Worm (Caenorhabditis elegans) whole organism, L4 larva: ENCODE measurements around the gene Y7A9D.1.

Experiments
- D1046.2 ChIP-seq: fragments of 200-800 bp; sonication (Bioruptor generic); IDR thresholded peaks from 2 replicates; pipeline ENCODE4 v1.3.6; 2022; ENCODE audit warnings: missing genetic modification characterization, missing compliant biosample characterization
- F10B5.3 ChIP-seq: sonication (generic microtip); optimal IDR thresholded peaks from 2 replicates; lab custom pipeline; 2016; ENCODE audit warnings: mild to moderate bottlenecking, missing genetic modification characterization, missing compliant biosample characterization
- F26F4.8 ChIP-seq: fragments of 200-800 bp; sonication (Bioruptor generic); conservative IDR thresholded peaks from 2 replicates; pipeline ENCODE4 v1.3.6; 2022; ENCODE audit warnings: missing genetic modification characterization, missing compliant biosample characterization
- F37D6.2 ChIP-seq: sonication (generic microtip); optimal IDR thresholded peaks from 2 replicates; lab custom pipeline; 2016; ENCODE audit warnings: mild to moderate bottlenecking, missing genetic modification characterization, missing compliant biosample characterization
- R02D3.7 ChIP-seq: fragments of 150-350 bp; sonication (generic microtip); optimal IDR thresholded peaks from 3 replicates; lab custom pipeline; 2014; ENCODE audit warnings: missing biosample characterization, missing genetic modification characterization
- T20F7.1 ChIP-seq: fragments of 200-800 bp; sonication (Bioruptor generic); optimal IDR thresholded peaks from 2 replicates; lab custom pipeline; 2018; ENCODE audit warnings: mild to moderate bottlenecking, missing genetic modification characterization, missing compliant biosample characterization
- Y48G9A.11 ChIP-seq: fragments of 200-800 bp; sonication (Bioruptor generic); IDR thresholded peaks from 2 replicates; pipeline ENCODE4 v1.3.6; 2022; ENCODE audit warnings: missing genetic modification reagents, missing genetic modification characterization, missing compliant biosample characterization
- Y5F2A.4 ChIP-seq: fragments of 200-800 bp; sonication (Bioruptor generic); optimal IDR thresholded peaks from 2 replicates; lab custom pipeline; 2018; ENCODE audit warnings: mild to moderate bottlenecking, missing genetic modification characterization, missing compliant biosample characterization
- ZK337.2 ChIP-seq: fragments of 200-800 bp; sonication (Bioruptor generic); IDR thresholded peaks from 2 replicates; pipeline ENCODE4 v1.3.6; 2022; ENCODE audit warnings: missing genetic modification reagents, missing genetic modification characterization, missing compliant biosample characterization
- ZK546.5 ChIP-seq, 2 experiments: sonication (generic microtip); optimal IDR thresholded peaks; 2 replicates each; lab custom pipeline; 2017; ENCODE audit warnings: missing biosample characterization in 2 of 2, missing genetic modification characterization in 2 of 2
- aly-2 ChIP-seq: sonication (generic microtip); optimal IDR thresholded peaks from 2 replicates; lab custom pipeline; 2018; ENCODE audit warnings: missing biosample characterization, missing genetic modification characterization
- ama-1 ChIP-seq: fragments of 150-350 bp; optimal IDR thresholded peaks from 2 replicates; lab custom pipeline; 2014; ENCODE audit warnings: inconsistent platforms, mixed read lengths
- attf-4 ChIP-seq: sonication (generic microtip); optimal IDR thresholded peaks from 3 replicates; lab custom pipeline; 2017; ENCODE audit warnings: missing biosample characterization, missing genetic modification characterization
- ceh-28 ChIP-seq: fragments of 150-350 bp; optimal IDR thresholded peaks from 2 replicates; lab custom pipeline; 2014; ENCODE audit warnings: missing biosample characterization, missing genetic modification reagents, missing genetic modification characterization
- ceh-44 ChIP-seq: fragments of 200-800 bp; sonication (Bioruptor generic); IDR thresholded peaks from 2 replicates; pipeline ENCODE4 v1.3.6; 2022; ENCODE audit warnings: missing genetic modification reagents, missing genetic modification characterization, missing compliant biosample characterization
- ceh-62 ChIP-seq: sonication (generic microtip); optimal IDR thresholded peaks from 2 replicates; lab custom pipeline; 2017; ENCODE audit warnings: missing biosample characterization, missing genetic modification characterization
- ces-1 ChIP-seq: fragments of 150-350 bp; sonication (generic microtip); optimal IDR thresholded peaks from 4 replicates; lab custom pipeline; 2014; ENCODE audit warnings: missing biosample characterization, missing genetic modification reagents, missing genetic modification characterization
- cey-2 ChIP-seq: sonication (generic microtip); optimal IDR thresholded peaks from 3 replicates; lab custom pipeline; 2017; ENCODE audit warnings: missing genetic modification characterization, mild to moderate bottlenecking, missing compliant biosample characterization, antibody characterized with exemption, borderline replicate concordance; ENCODE audit not compliant: insufficient read depth
- ctbp-1 ChIP-seq: fragments of 200-800 bp; sonication (Bioruptor generic); IDR thresholded peaks from 2 replicates; pipeline ENCODE4 v1.3.6; 2022; ENCODE audit warnings: missing genetic modification reagents, missing genetic modification characterization, missing compliant biosample characterization
- daf-12 ChIP-seq: fragments of 150-350 bp; optimal IDR thresholded peaks from 2 replicates; lab custom pipeline; 2014; ENCODE audit warnings: missing biosample characterization, missing genetic modification reagents, missing genetic modification characterization
- daf-8 ChIP-seq: fragments of 200-800 bp; sonication (Bioruptor generic); IDR thresholded peaks from 2 replicates; pipeline ENCODE4 v1.3.6; 2022; ENCODE audit warnings: missing genetic modification characterization, missing compliant biosample characterization
- dmd-9 ChIP-seq: fragments of 200-800 bp; sonication (Bioruptor generic); IDR thresholded peaks from 2 replicates; pipeline ENCODE4 v1.3.6; 2022; ENCODE audit warnings: missing genetic modification reagents, missing genetic modification characterization, missing compliant biosample characterization
- egl-43 ChIP-seq: fragments of 200-800 bp; sonication (Bioruptor generic); IDR thresholded peaks from 2 replicates; pipeline ENCODE4 v1.3.6; 2022; ENCODE audit warnings: missing genetic modification reagents, missing genetic modification characterization, missing compliant biosample characterization
- fkh-10 ChIP-seq: fragments of 150-350 bp; optimal IDR thresholded peaks from 2 replicates; lab custom pipeline; 2014; ENCODE audit warnings: missing biosample characterization, missing genetic modification reagents, missing genetic modification characterization
- fos-1 ChIP-seq: fragments of 150-350 bp; optimal IDR thresholded peaks from 2 replicates; lab custom pipeline; 2014; ENCODE audit warnings: missing biosample characterization, missing genetic modification characterization
- gei-8 ChIP-seq: fragments of 200-800 bp; sonication (Bioruptor generic); optimal IDR thresholded peaks from 2 replicates; lab custom pipeline; 2018; ENCODE audit warnings: mild to moderate bottlenecking, missing genetic modification characterization, missing compliant biosample characterization
- hlh-11 ChIP-seq: fragments of 200-800 bp; sonication (Bioruptor generic); optimal IDR thresholded peaks from 2 replicates; lab custom pipeline; 2018; ENCODE audit warnings: mild to moderate bottlenecking, missing genetic modification characterization, missing compliant biosample characterization
- lin-15B ChIP-seq: fragments of 150-350 bp; sonication (generic microtip); optimal IDR thresholded peaks from 3 replicates; lab custom pipeline; 2014; ENCODE audit warnings: missing biosample characterization, missing genetic modification characterization
- lin-39 ChIP-seq: fragments of 150-350 bp; optimal IDR thresholded peaks from 2 replicates; lab custom pipeline; 2014; ENCODE audit warnings: missing biosample characterization, missing genetic modification reagents, missing genetic modification characterization
- madf-5 ChIP-seq, 2 experiments: fragments of 200-800 bp; sonication (Bioruptor generic); IDR thresholded peaks; 2 replicates each; pipeline ENCODE4 v1.3.6; 2022; ENCODE audit warnings: missing compliant biosample characterization in 2 of 2, missing genetic modification characterization in 2 of 2
- madf-9 ChIP-seq: fragments of 200-800 bp; sonication (Bioruptor generic); conservative IDR thresholded peaks from 2 replicates; pipeline ENCODE4 v1.3.6; 2022; ENCODE audit warnings: missing genetic modification reagents, missing genetic modification characterization, missing compliant biosample characterization
- mdt-29 ChIP-seq: fragments of 200-800 bp; sonication (Bioruptor generic); IDR thresholded peaks from 2 replicates; pipeline ENCODE4 v1.3.6; 2022; ENCODE audit warnings: missing genetic modification reagents, missing genetic modification characterization, missing compliant biosample characterization
- mxl-2 ChIP-seq: fragments of 200-800 bp; sonication (Bioruptor generic); conservative IDR thresholded peaks from 2 replicates; pipeline ENCODE4 v1.3.6; 2022; ENCODE audit warnings: missing genetic modification reagents, missing genetic modification characterization, missing compliant biosample characterization
- mxl-3 ChIP-seq: fragments of 200-800 bp; sonication (Bioruptor generic); optimal IDR thresholded peaks from 2 replicates; lab custom pipeline; 2018; ENCODE audit warnings: mild to moderate bottlenecking, missing genetic modification characterization, missing compliant biosample characterization
- nhr-102 ChIP-seq: sonication (generic microtip); optimal IDR thresholded peaks from 2 replicates; lab custom pipeline; 2016; ENCODE audit warnings: mild to moderate bottlenecking, missing genetic modification characterization, moderate library complexity, missing compliant biosample characterization
- nhr-111 ChIP-seq: fragments of 200-800 bp; sonication (Bioruptor generic); optimal IDR thresholded peaks from 2 replicates; lab custom pipeline; 2018; ENCODE audit warnings: mild to moderate bottlenecking, missing genetic modification characterization, missing compliant biosample characterization
- nhr-48 ChIP-seq: sonication (generic microtip); optimal IDR thresholded peaks from 2 replicates; lab custom pipeline; 2016; ENCODE audit warnings: mild to moderate bottlenecking, missing genetic modification characterization, missing compliant biosample characterization
- nhr-6 ChIP-seq: fragments of 150-350 bp; optimal IDR thresholded peaks from 2 replicates; lab custom pipeline; 2014; ENCODE audit warnings: missing biosample characterization, missing genetic modification characterization
- pha-4 ChIP-seq, 2 experiments: fragments of 150-350 bp in 1 of 2; fragments of 200-800 bp in 1 of 2; sonication (Bioruptor generic) in 1 of 2; IDR thresholded peaks in 1 of 2; optimal IDR thresholded peaks in 1 of 2; 2 replicates each; pipeline versions ENCODE4 v1.3.6 to Lab custom; 2014 to 2022; ENCODE audit warnings: missing genetic modification characterization in 2 of 2, missing genetic modification reagents in 2 of 2, missing biosample characterization in 1 of 2, missing compliant biosample characterization in 1 of 2
- pqm-1 ChIP-seq: sonication (generic microtip); optimal IDR thresholded peaks from 2 replicates; lab custom pipeline; 2017; ENCODE audit warnings: missing biosample characterization, missing genetic modification characterization
- rbr-2 ChIP-seq: sonication (generic microtip); optimal IDR thresholded peaks from 2 replicates; lab custom pipeline; 2016; ENCODE audit warnings: missing genotype, missing genetic modification characterization, missing compliant biosample characterization
- snpc-1.2 ChIP-seq: fragments of 200-800 bp; sonication (Bioruptor generic); IDR thresholded peaks from 2 replicates; pipeline ENCODE4 v1.3.6; 2022; ENCODE audit warnings: missing genetic modification reagents, missing genetic modification characterization, missing compliant biosample characterization
- spr-3 ChIP-seq: fragments of 200-800 bp; sonication (Bioruptor generic); optimal IDR thresholded peaks from 2 replicates; lab custom pipeline; 2018; ENCODE audit warnings: mild to moderate bottlenecking, missing genetic modification characterization, missing compliant biosample characterization
- tag-97 ChIP-seq: fragments of 200-800 bp; sonication (Bioruptor generic); IDR thresholded peaks from 2 replicates; pipeline ENCODE4 v1.3.6; 2022; ENCODE audit warnings: missing genetic modification characterization, missing compliant biosample characterization
- unc-130 ChIP-seq: sonication (generic microtip); optimal IDR thresholded peaks from 2 replicates; lab custom pipeline; 2016; ENCODE audit warnings: missing genetic modification reagents, missing genetic modification characterization, missing compliant biosample characterization
- unc-39 ChIP-seq: sonication (generic microtip); optimal IDR thresholded peaks from 2 replicates; lab custom pipeline; 2017; ENCODE audit warnings: missing biosample characterization, missing genetic modification characterization
- zag-1 ChIP-seq: fragments of 150-350 bp; optimal IDR thresholded peaks from 2 replicates; lab custom pipeline; 2014; ENCODE audit warnings: missing biosample characterization, missing genetic modification characterization
- zfp-3 ChIP-seq: fragments of 200-800 bp; sonication (Bioruptor generic); conservative IDR thresholded peaks from 2 replicates; pipeline ENCODE4 v1.3.6; 2022; ENCODE audit warnings: missing genetic modification reagents, missing genetic modification characterization, missing compliant biosample characterization
- zip-11 ChIP-seq: fragments of 200-800 bp; sonication (Bioruptor generic); IDR thresholded peaks from 2 replicates; pipeline ENCODE4 v1.3.6; 2022; ENCODE audit warnings: missing genetic modification characterization, missing compliant biosample characterization
- ztf-11 ChIP-seq: fragments of 150-350 bp; optimal IDR thresholded peaks from 2 replicates; lab custom pipeline; 2014; ENCODE audit warnings: missing biosample characterization, missing genetic modification characterization

The Y7A9D.1 gene

ce11 chrIV:16397845-16398607 is 16.0 kb upstream of the Y7A9D.1 start (continued):
- no peak for TF ChIP-seq ZK337.2 (GFP tag; lab: Robert Waterston, UW)
- no peak for TF ChIP-seq fos-1 (tag; lab: Kevin White, UChicago)
- TF ChIP-seq gei-8 (GFP tag; lab: Kevin White, UChicago) = peak; percentile 66
- no peak for TF ChIP-seq ceh-28 (tag; lab: Kevin White, UChicago)
- no peak for TF ChIP-seq aly-2
- peak; percentile 75 to 80; a peak in 1 of 4 replicates for TF ChIP-seq madf-5 (GFP tag; IDR thresholded peaks at IDR 0.05; lab: Robert Waterston, UW)
- TF ChIP-seq nhr-111 = no peak
- TF ChIP-seq dmd-9 = 0 out of 2 replicates have a peak, but pooled peaks have one; percentile 27
- TF ChIP-seq ztf-11 (tag; lab: Kevin White, UChicago) = no peak
- no peak for TF ChIP-seq zag-1 (tag; lab: Kevin White, UChicago)
- no peak for TF ChIP-seq zfp-3 (GFP tag; lab: Robert Waterston, UW)
- TF ChIP-seq Y5F2A.4 (GFP tag; lab: Kevin White, UChicago) = peak; percentile 68
- TF ChIP-seq T20F7.1 (GFP tag; lab: Kevin White, UChicago) = no peak
- TF ChIP-seq egl-43 (GFP tag; lab: Robert Waterston, UW) = peak; percentile 90
- peak; percentile 59; the same call in 1 of the 2 replicates for TF ChIP-seq mdt-29 (GFP tag; lab: Robert Waterston, UW)
- peak; percentile 98 for TF ChIP-seq snpc-1.2 (GFP tag; lab: Robert Waterston, UW)
- no peak for TF ChIP-seq R02D3.7 (tag; lab: Kevin White, UChicago)
- 0 out of 2 replicates have a peak, but pooled peaks have one; percentile 11 for TF ChIP-seq ctbp-1 (GFP tag; lab: Robert Waterston, UW)
- peak; percentile 71; the same call in 1 of the 2 replicates for TF ChIP-seq D1046.2
- TF ChIP-seq unc-39 (tag; lab: Kevin White, UChicago) = no peak
- peak; percentile 88 for TF ChIP-seq F26F4.8 (GFP tag; lab: Robert Waterston, UW)
- TF ChIP-seq ZK546.5 (tag; optimal IDR thresholded peaks at IDR 0.05; lab: Kevin White, UChicago) = no peak
- no peak for TF ChIP-seq ama-1 (lab: Kevin White, UChicago)
- no peak for TF ChIP-seq ceh-62 (tag; lab: Kevin White, UChicago)
- TF ChIP-seq F10B5.3 = peak; percentile 6
- TF ChIP-seq nhr-6 (tag; lab: Kevin White, UChicago) = no peak
- TF ChIP-seq zip-11 (GFP tag; lab: Robert Waterston, UW) = no peak
- TF ChIP-seq F37D6.2 (tag; lab: Kevin White, UChicago) = no peak
- no peak for TF ChIP-seq unc-130 (GFP tag; lab: Kevin White, UChicago)
- peak; percentile 34 for TF ChIP-seq mxl-3 (GFP tag; lab: Kevin White, UChicago)
- TF ChIP-seq pha-4 (GFP tag; IDR thresholded peaks at IDR 0.05; lab: Robert Waterston, UW) = peak; percentile 82
- no peak for TF ChIP-seq pha-4 (tag; optimal IDR thresholded peaks at IDR 0.05; lab: Kevin White, UChicago)
- peak; percentile 41 for TF ChIP-seq spr-3 (GFP tag; lab: Kevin White, UChicago)
- TF ChIP-seq fkh-10 = no peak
- TF ChIP-seq lin-39 (tag; lab: Kevin White, UChicago) = no peak
- TF ChIP-seq ceh-44 (GFP tag; lab: Robert Waterston, UW) = no peak
- TF ChIP-seq cey-2 = no peak
- TF ChIP-seq mxl-2 = no peak; the same call in 1 of the 2 replicates
- no peak for TF ChIP-seq daf-12 (tag; lab: Kevin White, UChicago)
- no peak for TF ChIP-seq madf-9 (GFP tag; lab: Robert Waterston, UW)
- no peak for TF ChIP-seq hlh-11 (tag; lab: Kevin White, UChicago)
- TF ChIP-seq nhr-48 (tag; lab: Kevin White, UChicago) = peak; percentile 50
- TF ChIP-seq nhr-102 (tag; lab: Kevin White, UChicago) = peak; percentile 58
- no peak for TF ChIP-seq daf-8 (GFP tag; lab: Robert Waterston, UW)
- TF ChIP-seq rbr-2 (tag; lab: Kevin White, UChicago) = peak; percentile 15
- no peak for TF ChIP-seq attf-4
- peak; percentile 66; the same call in 1 of the 2 replicates for TF ChIP-seq Y48G9A.11 (GFP tag; lab: Robert Waterston, UW)
- TF ChIP-seq tag-97 (GFP tag; lab: Robert Waterston, UW) = no peak
- no peak for TF ChIP-seq lin-15B
- TF ChIP-seq ces-1 (GFP tag; lab: Kevin White, UChicago) = no peak
- TF ChIP-seq pqm-1 = no peak
